Fruit fly (Drosophila melanogaster): ENCODE results near the gene Myo61F.

Myo61F gene

DNA sequence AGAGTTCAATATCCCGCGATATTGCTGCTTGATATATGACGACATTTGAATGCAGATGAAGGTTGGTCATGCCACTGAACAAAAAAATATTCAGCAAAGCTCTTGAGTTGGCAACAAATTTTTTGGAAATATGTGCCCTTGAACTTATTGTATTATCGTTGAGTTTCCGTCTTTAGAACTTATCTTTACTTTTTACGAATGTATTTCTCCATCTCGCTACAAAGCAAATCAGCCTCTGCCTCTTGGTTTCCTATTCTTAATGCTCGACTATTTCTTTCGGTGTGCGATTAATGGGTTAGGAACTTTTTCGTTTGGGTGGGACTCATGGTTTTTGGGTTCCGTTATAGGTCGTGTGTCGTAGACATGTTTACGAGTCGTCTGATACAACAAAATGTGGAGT is 4.9 kb downstream of the Myo61F start (continued):
- TF ChIP-seq CG7357 (GFP tag; IDR thresholded peaks at IDR 0.05) (peak; percentile 42; the same call in 1 of the 3 replicates), repo (GFP tag; optimal IDR thresholded peaks at IDR 0.05) (no peak), CG13123 (GFP tag; optimal IDR thresholded peaks at IDR 0.05) (no peak), sisA (GFP tag; IDR thresholded peaks at IDR 0.05) (peak; percentile 74), gsb-n (tag; optimal IDR thresholded peaks at IDR 0.05) (peak; percentile 75), trem (tag; optimal IDR thresholded peaks at IDR 0.05) (peak; percentile 67), CG34376 (GFP tag; optimal IDR thresholded peaks at IDR 0.05) (no peak), CG14050 (GFP tag; IDR thresholded peaks at IDR 0.05) (peak; percentile 48; the same call in 1 of the 3 replicates), CG5953 (GFP tag; IDR thresholded peaks at IDR 0.05) (peak; percentile 43; the same call in 1 of the 2 replicates), NC2β (GFP tag; optimal IDR thresholded peaks at IDR 0.05) (peak; percentile 70), CG2678 (tag; optimal IDR thresholded peaks at IDR 0.05) (peak; percentile 76), grau (tag; optimal IDR thresholded peaks at IDR 0.05) (peak; percentile 77), ato (GFP tag; IDR thresholded peaks at IDR 0.05; ENCODE audit: partially characterized antibody) (no peak), lbe (GFP tag; optimal IDR thresholded peaks at IDR 0.05) (no peak), Antp (GFP tag; optimal IDR thresholded peaks at IDR 0.05) (peak; percentile 81), CG6813 (GFP tag; optimal IDR thresholded peaks at IDR 0.05) (peak; percentile 59), CG17802 (tag; optimal IDR thresholded peaks at IDR 0.05) (peak; percentile 56), CG18599 (GFP tag; optimal IDR thresholded peaks at IDR 0.05) (peak; percentile 50), CG15514 (GFP tag; optimal IDR thresholded peaks at IDR 0.05) (no peak), Mrtf (GFP tag; IDR thresholded peaks at IDR 0.05) (no peak), CG17912 (GFP tag; optimal IDR thresholded peaks at IDR 0.05) (no peak), ftz-f1 (GFP tag; optimal IDR thresholded peaks at IDR 0.05) (no peak), CG10654 (GFP tag; optimal IDR thresholded peaks at IDR 0.05) (peak; percentile 49), C15 (GFP tag; IDR thresholded peaks at IDR 0.05) (no peak), bowl (GFP tag; IDR thresholded peaks at IDR 0.05) (no peak), sima (GFP tag; optimal IDR thresholded peaks at IDR 0.05) (no peak), GATAe (GFP tag; conservative IDR thresholded peaks at IDR 0.05) (0 out of 2 replicates have a peak, but pooled peaks have one; percentile 15), CG1647 (GFP tag; optimal IDR thresholded peaks at IDR 0.05) (peak; percentile 22), Sry-β (GFP tag; optimal IDR thresholded peaks at IDR 0.05) (peak; percentile 38), Hr39 (optimal IDR thresholded peaks at IDR 0.05) (no peak), CG30020 (tag; optimal IDR thresholded peaks at IDR 0.05) (peak; percentile 43), CG14965 (GFP tag; optimal IDR thresholded peaks at IDR 0.05; ENCODE audit: borderline replicate concordance) (no peak), cwo (GFP tag; optimal IDR thresholded peaks at IDR 0.05) (peak; percentile 22), CG30431 (GFP tag; optimal IDR thresholded peaks at IDR 0.05) (peak; percentile 68), Sox100B (GFP tag; optimal IDR thresholded peaks at IDR 0.05) (peak; percentile 61), CG11696 (GFP tag; IDR thresholded peaks at IDR 0.05) (peak; percentile 54; the same call in 1 of the 2 replicates), CG10366 (GFP tag; IDR thresholded peaks at IDR 0.05) (peak; percentile 61; the same call in 1 of the 2 replicates), p53 (GFP tag; optimal IDR thresholded peaks at IDR 0.05) (peak; percentile 4), Jarid2 (GFP tag; optimal IDR thresholded peaks at IDR 0.05) (peak; percentile 9), CG7963 (GFP tag; IDR thresholded peaks at IDR 0.05; ENCODE audit: partially characterized antibody) (no peak), sc (optimal IDR thresholded peaks at IDR 0.05) (no peak), sc (GFP tag; optimal IDR thresholded peaks at IDR 0.05) (peak; percentile 82), lmd (GFP tag; IDR thresholded peaks at IDR 0.05) (peak; percentile 55), kni (GFP tag; optimal IDR thresholded peaks at IDR 0.05) (peak; percentile 86), CG16813 (GFP tag; IDR thresholded peaks at IDR 0.05; ENCODE audit: partially characterized antibody) (no peak), CG11723 (GFP tag; optimal IDR thresholded peaks at IDR 0.05) (peak; percentile 15), nerfin-1 (tag; optimal IDR thresholded peaks at IDR 0.05) (peak; percentile 58), Atf-2 (GFP tag; optimal IDR thresholded peaks at IDR 0.05) (peak; percentile 57), CG1832 (GFP tag; optimal IDR thresholded peaks at IDR 0.05) (no peak), Doc2 (GFP tag; IDR thresholded peaks at IDR 0.05) (no peak), CG10267 (tag; optimal IDR thresholded peaks at IDR 0.05) (peak; percentile 63)

Data from whole organism, embryonic.